In genomic region chr3L:17621451-17621946, dm6 we compare ENCODE assay signal across 5 fruit fly cellular contexts.
TF ChIP-seq lines count a peak whose summit lies in the region.

TSS of gene Vps60 (minus strand) at chr3L:17621625.
TSS of gene anchor (plus strand) at chr3L:17621824.

- TF ChIP-seq CTCF in whole organism, embryonic (GFP tag; optimal IDR thresholded peaks at IDR 0.05; lab: Kevin White, UChicago), result no peak

TF ChIP-seq in whole organism, adult, 20 proteins besides CTCF, POLR2A, EP300 and RAD21 (continues in another document):
- TF ChIP-seq ovo (GFP tag; optimal IDR thresholded peaks at IDR 0.05; lab: Kevin White, UChicago) (peak; percentile 51), CG7101 (tag; optimal IDR thresholded peaks at IDR 0.05; lab: Kevin White, UChicago) (peak; percentile 74), Clk (GFP tag; optimal IDR thresholded peaks at IDR 0.05; lab: Kevin White, UChicago) (peak; percentile 64), cnc (optimal IDR thresholded peaks at IDR 0.05; lab: Kevin White, UChicago) (no peak), kay (GFP tag; lab: Kevin White, UChicago; ENCODE audit: borderline replicate concordance) (peak; percentile 99), CG11617 (GFP tag; optimal IDR thresholded peaks at IDR 0.05; lab: Kevin White, UChicago) (peak; percentile 80), Hr96 (GFP tag; optimal IDR thresholded peaks at IDR 0.05; lab: Kevin White, UChicago) (peak; percentile 70), toe (GFP tag; optimal IDR thresholded peaks at IDR 0.05; lab: Kevin White, UChicago) (no peak), cic (GFP tag; optimal IDR thresholded peaks at IDR 0.05; lab: Kevin White, UChicago) (peak; percentile 67), CG7045 (GFP tag; optimal IDR thresholded peaks at IDR 0.05; lab: Kevin White, UChicago) (peak; percentile 49), CG1620 (GFP tag; optimal IDR thresholded peaks at IDR 0.05; lab: Kevin White, UChicago) (peak; percentile 52), tj (GFP tag; optimal IDR thresholded peaks at IDR 0.05; lab: Kevin White, UChicago) (peak; percentile 47), CG33017 (tag; optimal IDR thresholded peaks at IDR 0.05; lab: Kevin White, UChicago) (peak; percentile 65), Crg-1 (GFP tag; optimal IDR thresholded peaks at IDR 0.05; lab: Kevin White, UChicago) (peak; percentile 61), CG5204 (GFP tag; optimal IDR thresholded peaks at IDR 0.05; lab: Kevin White, UChicago) (no peak), CG12768 (GFP tag; optimal IDR thresholded peaks at IDR 0.05; lab: Kevin White, UChicago) (peak; percentile 79), Mnt (GFP tag; optimal IDR thresholded peaks at IDR 0.05; lab: Kevin White, UChicago) (peak; percentile 63), bab1 (GFP tag; optimal IDR thresholded peaks at IDR 0.05; lab: Kevin White, UChicago) (peak; percentile 81)

TF ChIP-seq in whole organism, embryonic, 481 proteins besides CTCF, POLR2A, EP300 and RAD21 (continues in another document):
- TF ChIP-seq Blimp-1 (GFP tag; optimal IDR thresholded peaks at IDR 0.05; lab: Kevin White, UChicago), result peak; percentile 40
- peak; percentile 68 for TF ChIP-seq vvl (GFP tag; IDR thresholded peaks at IDR 0.05; lab: Robert Waterston, UW)
- TF ChIP-seq crol (GFP tag; IDR thresholded peaks at IDR 0.05; lab: Robert Waterston, UW), result no peak
- no peak for TF ChIP-seq CG1832 (GFP tag; optimal IDR thresholded peaks at IDR 0.05; lab: Kevin White, UChicago)
- no peak for TF ChIP-seq stc (GFP tag; IDR thresholded peaks at IDR 0.05; lab: Robert Waterston, UW)
- peak; percentile 23 for TF ChIP-seq Abd-B (GFP tag; optimal IDR thresholded peaks at IDR 0.05; lab: Kevin White, UChicago)
- no peak for TF ChIP-seq Spps (tag; optimal IDR thresholded peaks at IDR 0.05; lab: Kevin White, UChicago)
- TF ChIP-seq CG10431 (GFP tag; optimal IDR thresholded peaks at IDR 0.05; lab: Kevin White, UChicago), result no peak
- peak; percentile 48 for TF ChIP-seq Bdp1 (GFP tag; optimal IDR thresholded peaks at IDR 0.05; lab: Kevin White, UChicago)
- TF ChIP-seq nom (GFP tag; optimal IDR thresholded peaks at IDR 0.05; lab: Kevin White, UChicago), result peak; percentile 52
- no peak for TF ChIP-seq CG11456 (GFP tag; IDR thresholded peaks at IDR 0.05; lab: Robert Waterston, UW)
- no peak for TF ChIP-seq CG14441 (GFP tag; IDR thresholded peaks at IDR 0.05; lab: Robert Waterston, UW)
- peak; percentile 43 for TF ChIP-seq caup (GFP tag; optimal IDR thresholded peaks at IDR 0.05; lab: Kevin White, UChicago; ENCODE audit: severe bottlenecking)
- TF ChIP-seq CG17612 (GFP tag; IDR thresholded peaks at IDR 0.05; lab: Robert Waterston, UW), result no peak
- TF ChIP-seq gt (GFP tag; IDR thresholded peaks at IDR 0.05; lab: Robert Waterston, UW), result no peak
- TF ChIP-seq Atf-2 (GFP tag; optimal IDR thresholded peaks at IDR 0.05; lab: Kevin White, UChicago), result no peak
- no peak for TF ChIP-seq gcm (GFP tag; optimal IDR thresholded peaks at IDR 0.05; lab: Kevin White, UChicago)
- TF ChIP-seq klu (GFP tag; IDR thresholded peaks at IDR 0.05; lab: Robert Waterston, UW), result no peak
- TF ChIP-seq CG10654 (GFP tag; optimal IDR thresholded peaks at IDR 0.05; lab: Kevin White, UChicago), result peak; percentile 49
- no peak for TF ChIP-seq Gug (GFP tag; IDR thresholded peaks at IDR 0.05; lab: Robert Waterston, UW)

TF ChIP-seq in whole organism, prepupa, 60 proteins besides CTCF, POLR2A, EP300 and RAD21 (continues in another document):
- TF ChIP-seq lz (GFP tag; optimal IDR thresholded peaks at IDR 0.05; lab: Kevin White, UChicago) (peak; percentile 66), Blimp-1 (GFP tag; optimal IDR thresholded peaks at IDR 0.05; lab: Kevin White, UChicago) (no peak), dsx (GFP tag; optimal IDR thresholded peaks at IDR 0.05; lab: Kevin White, UChicago; ENCODE audit: poor library complexity, severe bottlenecking) (no peak), CG31627 (GFP tag; optimal IDR thresholded peaks at IDR 0.05; lab: Kevin White, UChicago) (peak; percentile 69), Smox (GFP tag; optimal IDR thresholded peaks at IDR 0.05; lab: Kevin White, UChicago) (no peak), CG1621 (tag; optimal IDR thresholded peaks at IDR 0.05; lab: Kevin White, UChicago) (peak; percentile 30), Eip93F (GFP tag; optimal IDR thresholded peaks at IDR 0.05; lab: Kevin White, UChicago) (no peak), topi (GFP tag; optimal IDR thresholded peaks at IDR 0.05; lab: Kevin White, UChicago) (peak; percentile 64), CG11294 (GFP tag; IDR thresholded peaks at IDR 0.05; lab: Robert Waterston, UW) (no peak), svp (GFP tag; lab: Kevin White, UChicago) (peak; percentile 71), net (GFP tag; optimal IDR thresholded peaks at IDR 0.05; lab: Kevin White, UChicago) (no peak), CG32006 (GFP tag; optimal IDR thresholded peaks at IDR 0.05; lab: Kevin White, UChicago) (peak; percentile 12), ss (GFP tag; optimal IDR thresholded peaks at IDR 0.05; lab: Kevin White, UChicago) (peak in 1 of 2 experiments; percentile 20), Hr38 (GFP tag; optimal IDR thresholded peaks at IDR 0.05; lab: Kevin White, UChicago) (peak; percentile 30), OdsH (GFP tag; optimal IDR thresholded peaks at IDR 0.05; lab: Kevin White, UChicago) (peak; percentile 58), Lpt (GFP tag; optimal IDR thresholded peaks at IDR 0.05; lab: Kevin White, UChicago) (peak; percentile 13), CG10631 (GFP tag; optimal IDR thresholded peaks at IDR 0.05; lab: Kevin White, UChicago) (peak; percentile 55), Met (GFP tag; optimal IDR thresholded peaks at IDR 0.05; lab: Kevin White, UChicago) (peak; percentile 61), spab (GFP tag; optimal IDR thresholded peaks at IDR 0.05; lab: Kevin White, UChicago) (no peak)

TF ChIP-seq in whole organism, pupa, 21 proteins besides CTCF, POLR2A, EP300 and RAD21:
- TF ChIP-seq CG4496 (GFP tag; IDR thresholded peaks at IDR 0.05; lab: Robert Waterston, UW) (no peak; the same call in 2 of the 3 replicates), CG15710 (tag; optimal IDR thresholded peaks at IDR 0.05; lab: Kevin White, UChicago) (peak; percentile 24), EcR (GFP tag; optimal IDR thresholded peaks at IDR 0.05; lab: Kevin White, UChicago) (peak; percentile 41), CG17806 (tag; optimal IDR thresholded peaks at IDR 0.05; lab: Kevin White, UChicago) (peak; percentile 11), Pif1B (GFP tag; optimal IDR thresholded peaks at IDR 0.05; lab: Kevin White, UChicago) (peak; percentile 32), Ets98B (GFP tag; IDR thresholded peaks at IDR 0.05; lab: Robert Waterston, UW) (no peak), CG8301 (tag; optimal IDR thresholded peaks at IDR 0.05; lab: Kevin White, UChicago) (no peak), gl (tag; optimal IDR thresholded peaks at IDR 0.05; lab: Kevin White, UChicago) (no peak), CG32121 (GFP tag; IDR thresholded peaks at IDR 0.05; lab: Robert Waterston, UW) (peak; percentile 10; the same call in 1 of the 2 replicates), fd96Ca (GFP tag; IDR thresholded peaks at IDR 0.05; lab: Robert Waterston, UW) (no peak), D1 (tag; optimal IDR thresholded peaks at IDR 0.05; lab: Kevin White, UChicago) (no peak), CG8159 (tag; optimal IDR thresholded peaks at IDR 0.05; lab: Kevin White, UChicago) (peak; percentile 19), CG12605 (GFP tag; IDR thresholded peaks at IDR 0.05; lab: Robert Waterston, UW) (0 out of 2 replicates have a peak, but pooled peaks have one; percentile 15), CG10348 (GFP tag; IDR thresholded peaks at IDR 0.05; lab: Robert Waterston, UW) (no peak), Pif1A (GFP tag; optimal IDR thresholded peaks at IDR 0.05; lab: Kevin White, UChicago) (no peak), CG9948 (tag; optimal IDR thresholded peaks at IDR 0.05; lab: Kevin White, UChicago) (no peak), Snoo (tag; optimal IDR thresholded peaks at IDR 0.05; lab: Kevin White, UChicago) (peak; percentile 43)

TF ChIP-seq in whole organism, wandering third instar larva, 38 proteins besides CTCF, POLR2A, EP300 and RAD21 (continues in another document):
- TF ChIP-seq dsf (GFP tag; optimal IDR thresholded peaks at IDR 0.05; lab: Kevin White, UChicago; ENCODE audit: borderline replicate concordance), result peak; percentile 50
- peak; percentile 50 for TF ChIP-seq CG32264 (GFP tag; optimal IDR thresholded peaks at IDR 0.05; lab: Kevin White, UChicago)
- TF ChIP-seq Dfd (GFP tag; optimal IDR thresholded peaks at IDR 0.05; lab: Kevin White, UChicago), result no peak
- no peak for TF ChIP-seq Abd-B (GFP tag; optimal IDR thresholded peaks at IDR 0.05; lab: Kevin White, UChicago)
- peak; percentile 14 for TF ChIP-seq Hr83 (GFP tag; optimal IDR thresholded peaks at IDR 0.05; lab: Kevin White, UChicago; ENCODE audit: poor library complexity, severe bottlenecking)
- TF ChIP-seq Jra (GFP tag; optimal IDR thresholded peaks at IDR 0.05; lab: Kevin White, UChicago), result peak; percentile 93
- peak; percentile 64 for TF ChIP-seq OdsH (GFP tag; optimal IDR thresholded peaks at IDR 0.05; lab: Kevin White, UChicago)
- peak; percentile 66 for TF ChIP-seq woc (GFP tag; optimal IDR thresholded peaks at IDR 0.05; lab: Kevin White, UChicago)
- TF ChIP-seq GATAd (GFP tag; optimal IDR thresholded peaks at IDR 0.05; lab: Kevin White, UChicago), result no peak
- peak; percentile 6 for TF ChIP-seq dmrt93B (GFP tag; optimal IDR thresholded peaks at IDR 0.05; lab: Kevin White, UChicago)
- peak; percentile 44 for TF ChIP-seq HLH106 (tag; optimal IDR thresholded peaks at IDR 0.05; lab: Kevin White, UChicago)
- TF ChIP-seq usp (GFP tag; optimal IDR thresholded peaks at IDR 0.05; lab: Kevin White, UChicago), result no peak
- peak; percentile 90 for TF ChIP-seq Hnf4 (GFP tag; optimal IDR thresholded peaks at IDR 0.05; lab: Kevin White, UChicago)
- TF ChIP-seq ey (GFP tag; optimal IDR thresholded peaks at IDR 0.05; lab: Kevin White, UChicago), result peak; percentile 72
- TF ChIP-seq jim (GFP tag; optimal IDR thresholded peaks at IDR 0.05; lab: Kevin White, UChicago), result no peak
- no peak for TF ChIP-seq dl (GFP tag; optimal IDR thresholded peaks at IDR 0.05; lab: Kevin White, UChicago; ENCODE audit: insufficient read depth in 1 of 2, partially characterized antibody in 2 of 2)
- TF ChIP-seq N (GFP tag; optimal IDR thresholded peaks at IDR 0.05; lab: Kevin White, UChicago), result no peak
- no peak for TF ChIP-seq Rel (GFP tag; optimal IDR thresholded peaks at IDR 0.05; lab: Kevin White, UChicago)
- peak; percentile 86 for TF ChIP-seq Rel (tag; optimal IDR thresholded peaks at IDR 0.05; lab: Kevin White, UChicago)
- peak; percentile 54 for TF ChIP-seq sv (GFP tag; optimal IDR thresholded peaks at IDR 0.05; lab: Kevin White, UChicago)
- TF ChIP-seq fru (GFP tag; optimal IDR thresholded peaks at IDR 0.05; lab: Kevin White, UChicago), result peak; percentile 78
- peak; percentile 60 for TF ChIP-seq Sp1 (GFP tag; optimal IDR thresholded peaks at IDR 0.05; lab: Kevin White, UChicago)
- TF ChIP-seq Dif (GFP tag; optimal IDR thresholded peaks at IDR 0.05; lab: Kevin White, UChicago; ENCODE audit: partially characterized antibody), result no peak
- TF ChIP-seq Mio (GFP tag; optimal IDR thresholded peaks at IDR 0.05; lab: Kevin White, UChicago), result peak; percentile 29
- peak; percentile 82 for TF ChIP-seq rgr (GFP tag; optimal IDR thresholded peaks at IDR 0.05; lab: Kevin White, UChicago)
- TF ChIP-seq psq (GFP tag; optimal IDR thresholded peaks at IDR 0.05; lab: Kevin White, UChicago), result peak; percentile 63
